Fruit fly (Drosophila melanogaster): Measurements from ENCODE around the gene jp.

The jp gene

DNA sequence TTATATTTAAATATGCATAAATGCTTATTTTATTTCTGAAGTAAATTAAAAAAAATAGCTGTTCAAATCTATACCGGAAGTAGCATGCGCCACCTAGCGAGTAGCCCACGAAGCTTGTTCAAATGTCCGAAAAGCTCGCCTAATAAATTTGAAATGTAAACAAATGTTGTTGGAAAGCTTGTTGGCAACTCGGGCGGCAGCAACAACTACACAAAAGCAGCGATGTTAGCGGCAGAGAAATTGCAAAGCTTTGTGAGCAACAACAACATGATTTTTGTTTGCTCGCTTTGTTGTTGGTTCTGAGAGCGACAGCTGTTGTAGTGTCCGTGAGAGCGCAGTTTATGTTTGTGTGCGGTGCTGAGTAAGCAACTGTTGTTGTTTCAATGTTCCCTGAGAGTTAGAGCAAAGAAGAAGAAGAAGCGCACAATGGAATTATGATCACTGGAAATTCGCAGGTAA lies 877 bp upstream of the jp start (continued):
- TF ChIP-seq D19B (GFP tag; optimal IDR thresholded peaks at IDR 0.05) (peak; percentile 94), CG7745 (tag; optimal IDR thresholded peaks at IDR 0.05) (peak; percentile 75), sna (GFP tag; IDR thresholded peaks at IDR 0.05; ENCODE audit: partially characterized antibody) (no peak; the same call in 1 of the 2 replicates), CG3407 (GFP tag; optimal IDR thresholded peaks at IDR 0.05) (peak; percentile 98), CG11247 (GFP tag; IDR thresholded peaks at IDR 0.05) (peak; percentile 97), CG1792 (GFP tag; optimal IDR thresholded peaks at IDR 0.05) (peak; percentile 88), br (optimal IDR thresholded peaks at IDR 0.05) (no peak), E2f1 (GFP tag; IDR thresholded peaks at IDR 0.05) (peak; percentile 95), CG9876 (GFP tag; optimal IDR thresholded peaks at IDR 0.05) (peak; percentile 90), cad (GFP tag; optimal IDR thresholded peaks at IDR 0.05) (no peak), kah (GFP tag; optimal IDR thresholded peaks at IDR 0.05) (peak; percentile 97), CG7372 (GFP tag; IDR thresholded peaks at IDR 0.05) (peak; percentile 92), CG17359 (tag; optimal IDR thresholded peaks at IDR 0.05) (peak; percentile 99), fd102C (GFP tag; optimal IDR thresholded peaks at IDR 0.05) (peak; percentile 89), CG12071 (GFP tag; optimal IDR thresholded peaks at IDR 0.05) (peak; percentile 100), ems (GFP tag; optimal IDR thresholded peaks at IDR 0.05) (peak; percentile 95), Dip2 (GFP tag; IDR thresholded peaks at IDR 0.05) (no peak), CG6813 (GFP tag; optimal IDR thresholded peaks at IDR 0.05) (peak; percentile 100), CG12659 (GFP tag; optimal IDR thresholded peaks at IDR 0.05) (peak; percentile 99), wor (GFP tag; IDR thresholded peaks at IDR 0.05) (peak; percentile 84), run (tag; optimal IDR thresholded peaks at IDR 0.05) (peak; percentile 97), Nf-YB (GFP tag; optimal IDR thresholded peaks at IDR 0.05) (peak; percentile 87), CG10209 (GFP tag; optimal IDR thresholded peaks at IDR 0.05) (peak; percentile 98), gce (GFP tag; IDR thresholded peaks at IDR 0.05) (peak; percentile 98), BtbVII (GFP tag; optimal IDR thresholded peaks at IDR 0.05) (peak; percentile 100), CG17186 (GFP tag; optimal IDR thresholded peaks at IDR 0.05) (peak; percentile 91), CG10462 (GFP tag; optimal IDR thresholded peaks at IDR 0.05) (peak; percentile 92), CG1024 (GFP tag; IDR thresholded peaks at IDR 0.05) (peak; percentile 95), Optix (GFP tag; IDR thresholded peaks at IDR 0.05) (peak; percentile 96), emc (GFP tag; optimal IDR thresholded peaks at IDR 0.05) (peak; percentile 95), CG9437 (GFP tag; optimal IDR thresholded peaks at IDR 0.05) (peak; percentile 94), CG12744 (GFP tag; optimal IDR thresholded peaks at IDR 0.05) (peak; percentile 95), Sry-β (GFP tag; optimal IDR thresholded peaks at IDR 0.05) (peak; percentile 81), ken (GFP tag; IDR thresholded peaks at IDR 0.05) (peak; percentile 93), CG6765 (GFP tag; optimal IDR thresholded peaks at IDR 0.05) (peak; percentile 100), oc (tag; optimal IDR thresholded peaks at IDR 0.05) (peak; percentile 98), Eip74EF (GFP tag; optimal IDR thresholded peaks at IDR 0.05) (peak in 1 of 2 experiments; percentile 96), CG2712 (tag; optimal IDR thresholded peaks at IDR 0.05) (peak; percentile 93), luna (GFP tag; optimal IDR thresholded peaks at IDR 0.05) (peak; percentile 95), CG4730 (GFP tag; IDR thresholded peaks at IDR 0.05) (peak; percentile 87), CG5245 (GFP tag; optimal IDR thresholded peaks at IDR 0.05) (peak; percentile 96), Oli (tag; optimal IDR thresholded peaks at IDR 0.05) (peak; percentile 94), ERR (GFP tag; optimal IDR thresholded peaks at IDR 0.05) (peak; percentile 80), Hand (GFP tag; optimal IDR thresholded peaks at IDR 0.05) (peak; percentile 98), bsh (GFP tag; optimal IDR thresholded peaks at IDR 0.05) (peak; percentile 62 to 96), Oaz (GFP tag; IDR thresholded peaks at IDR 0.05) (peak; percentile 93), crol (GFP tag; IDR thresholded peaks at IDR 0.05) (peak; percentile 71), nerfin-2 (GFP tag; IDR thresholded peaks at IDR 0.05; ENCODE audit: partially characterized antibody) (no peak), trem (tag; optimal IDR thresholded peaks at IDR 0.05) (peak; percentile 91), mld (GFP tag; IDR thresholded peaks at IDR 0.05; ENCODE audit: partially characterized antibody) (no peak)

Measured in whole organism, embryonic.